Worm (Caenorhabditis elegans) whole organism, early embryonic: Measurements from ENCODE around the gene math-10.
"Not testable (repeated sequence)": the region's sequence is repeated elsewhere in the genome, so short reads cannot be mapped to it uniquely, and the experiment has no call there.

Source experiments
- B0310.2 ChIP-seq: sonication (generic microtip); optimal IDR thresholded peaks from 2 replicates; lab custom pipeline; 2016; ENCODE audit warnings: mild to moderate bottlenecking, missing genetic modification characterization, missing compliant biosample characterization
- F13C5.2 ChIP-seq: sonication (generic microtip); optimal IDR thresholded peaks from 2 replicates; lab custom pipeline; 2017; ENCODE audit warnings: mild to moderate bottlenecking, missing genetic modification characterization, inconsistent platforms, missing compliant biosample characterization
- aly-1 ChIP-seq: sonication (generic microtip); optimal IDR thresholded peaks from 2 replicates; lab custom pipeline; 2016; ENCODE audit warnings: missing genetic modification characterization, missing compliant biosample characterization
- ama-1 ChIP-seq: fragments of 150-350 bp; optimal IDR thresholded peaks from 2 replicates; lab custom pipeline; 2014
- ceh-13 ChIP-seq: fragments of 200-800 bp; sonication (Bioruptor generic); optimal IDR thresholded peaks from 2 replicates; lab custom pipeline; 2018; ENCODE audit warnings: mild to moderate bottlenecking, missing genetic modification characterization, missing compliant biosample characterization
- ceh-36 ChIP-seq: sonication (generic microtip); optimal IDR thresholded peaks from 2 replicates; lab custom pipeline; 2016; ENCODE audit warnings: missing genetic modification characterization, inconsistent platforms, missing compliant biosample characterization
- ets-7 ChIP-seq: sonication (generic microtip); optimal IDR thresholded peaks from 2 replicates; lab custom pipeline; 2016; ENCODE audit warnings: missing genotype, missing genetic modification characterization, missing compliant biosample characterization
- flt-1 ChIP-seq: fragments of 200-800 bp; sonication (Bioruptor generic); IDR thresholded peaks from 2 replicates; pipeline ENCODE4 v1.3.6; 2022; ENCODE audit warnings: missing genetic modification characterization, missing compliant biosample characterization
- hmbx-1 ChIP-seq: sonication (generic microtip); optimal IDR thresholded peaks from 2 replicates; lab custom pipeline; 2016; ENCODE audit warnings: mild to moderate bottlenecking, missing genetic modification characterization, missing compliant biosample characterization
- hmg-4 ChIP-seq: fragments of 200-800 bp; sonication (Bioruptor generic); optimal IDR thresholded peaks from 2 replicates; lab custom pipeline; 2018; ENCODE audit warnings: mild to moderate bottlenecking, missing genetic modification characterization, missing compliant biosample characterization
- hnd-1 ChIP-seq: sonication (generic microtip); optimal IDR thresholded peaks from 2 replicates; lab custom pipeline; 2016; ENCODE audit warnings: missing genetic modification characterization, missing compliant biosample characterization
- pes-1 ChIP-seq: fragments of 200-800 bp; sonication (Bioruptor generic); IDR thresholded peaks from 2 replicates; pipeline ENCODE4 v1.3.6; 2022; ENCODE audit warnings: missing genetic modification reagents, missing genetic modification characterization, missing compliant biosample characterization
- scrt-1 ChIP-seq: fragments of 200-800 bp; sonication (Bioruptor generic); IDR thresholded peaks from 2 replicates; pipeline ENCODE4 v1.3.6; 2022; ENCODE audit warnings: missing genetic modification characterization, missing compliant biosample characterization
- sea-1 ChIP-seq: fragments of 200-800 bp; sonication (Bioruptor generic); conservative IDR thresholded peaks from 2 replicates; pipeline ENCODE4 v1.3.6; 2022; ENCODE audit warnings: missing genetic modification characterization, missing compliant biosample characterization
- tbx-11 ChIP-seq: fragments of 200-800 bp; sonication (Bioruptor generic); IDR thresholded peaks from 2 replicates; pipeline ENCODE4 v1.3.6; 2022; ENCODE audit warnings: missing genetic modification characterization, missing compliant biosample characterization
- tbx-37 ChIP-seq: fragments of 200-800 bp; sonication (Bioruptor generic); conservative IDR thresholded peaks from 2 replicates; pipeline ENCODE4 v1.3.6; 2022; ENCODE audit warnings: missing genetic modification reagents, missing genetic modification characterization, missing compliant biosample characterization
- tra-4 ChIP-seq: sonication (generic microtip); optimal IDR thresholded peaks from 2 replicates; lab custom pipeline; 2017; ENCODE audit warnings: missing genetic modification characterization, missing compliant biosample characterization

The math-10 gene

ce11 chrII:1870875-1871592, at the start of gene math-10:
Gene math-10 (plus strand): TSS chrII:1871542.
- no peak for TF ChIP-seq aly-1 (tag; lab: Kevin White, UChicago)
- TF ChIP-seq hnd-1, result no peak
- TF ChIP-seq sea-1 (GFP tag; lab: Robert Waterston, UW), result no peak
- no peak for TF ChIP-seq flt-1 (GFP tag; lab: Robert Waterston, UW)
- TF ChIP-seq tbx-11 (GFP tag; lab: Robert Waterston, UW), result no peak
- no peak for TF ChIP-seq ama-1 (lab: Kevin White, UChicago)
- no peak for TF ChIP-seq ceh-36 (tag; lab: Kevin White, UChicago)
- no peak for TF ChIP-seq pes-1 (GFP tag; lab: Robert Waterston, UW)
- TF ChIP-seq B0310.2 (tag; lab: Kevin White, UChicago), result no peak
- TF ChIP-seq ceh-13 (GFP tag; lab: Kevin White, UChicago), result no peak

DNA sequence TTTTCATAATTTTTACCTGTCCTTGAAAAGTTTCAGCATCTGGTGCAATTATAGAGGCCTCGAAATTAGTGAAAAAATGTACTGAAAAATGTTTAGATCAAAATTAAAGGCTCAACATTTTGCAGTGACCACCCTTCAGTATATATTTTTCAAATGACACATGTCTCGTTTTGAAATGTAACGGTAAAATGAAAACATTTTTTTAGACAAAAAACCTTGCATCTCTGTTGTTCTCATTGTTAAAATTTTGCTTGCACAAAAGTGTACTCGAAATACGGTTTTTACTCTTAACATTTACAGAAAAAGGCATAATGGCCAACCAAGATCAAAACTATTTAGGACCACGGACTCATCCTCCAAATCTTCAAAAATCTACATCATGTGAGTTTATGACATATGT, 47.0 kb upstream of the math-10 start, which contains the start of gene math-41:
Gene math-41, plus strand, starts transcription at position 301 of the 400 bp plus-strand sequence.
- not testable (repeated sequence) for TF ChIP-seq scrt-1; tbx-11 (GFP tag; lab: Robert Waterston, UW); tra-4 (tag; lab: Kevin White, UChicago)

DNA sequence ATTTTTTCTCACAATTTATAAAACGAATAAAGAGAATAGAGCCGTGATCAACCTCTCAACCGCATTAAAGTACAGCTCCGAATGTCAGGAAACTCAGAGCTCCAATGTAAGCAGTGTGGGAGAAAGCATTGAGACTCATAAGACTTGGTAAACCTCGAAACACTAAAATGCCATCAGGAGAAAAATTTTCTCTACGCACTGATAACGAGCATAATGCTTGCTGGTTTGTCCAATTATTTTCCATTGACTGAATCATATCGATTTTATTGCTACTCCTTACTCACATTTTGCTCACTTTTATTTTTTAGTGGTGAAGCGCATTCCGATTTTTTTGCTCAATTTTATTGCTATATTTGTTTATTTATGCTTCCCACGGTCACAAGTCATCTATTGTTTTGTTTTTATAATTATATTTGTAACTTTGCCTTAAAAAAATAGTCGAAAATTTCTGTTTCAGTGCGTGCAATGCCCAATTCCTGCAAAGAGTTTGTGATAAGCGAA, 41.1 kb upstream of the math-10 start, which contains the start of gene math-40:
Gene math-40, plus strand, starts transcription at position 451 of the 501 bp plus-strand sequence.
- TF ChIP-seq sea-1 (GFP tag; lab: Robert Waterston, UW), result no peak
- no peak for TF ChIP-seq tbx-11 (GFP tag; lab: Robert Waterston, UW)

DNA sequence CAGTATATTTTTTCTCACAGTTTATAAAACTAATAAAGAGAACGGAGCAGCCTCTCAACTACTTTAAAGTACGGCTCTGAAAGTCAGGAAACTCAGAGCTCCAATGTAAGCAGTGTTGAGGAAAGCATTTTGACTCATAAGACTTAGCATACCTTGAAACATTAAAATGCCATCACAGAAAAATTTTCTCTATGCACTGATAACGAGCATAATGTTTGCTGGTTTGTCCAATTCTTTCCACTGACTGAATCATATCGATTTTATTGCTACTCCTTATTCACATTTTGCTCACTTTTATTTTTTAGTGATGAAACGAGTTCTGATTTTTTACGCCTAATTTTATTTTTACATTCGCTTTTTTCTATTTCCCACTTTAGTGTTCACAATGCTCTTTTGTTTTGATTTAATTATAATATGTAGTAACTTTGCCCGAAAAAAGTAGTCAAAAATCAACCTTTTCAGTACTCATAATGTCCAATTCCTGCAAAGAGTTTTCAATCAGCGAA, 39.4 kb upstream of the math-10 start, which contains the start of gene math-39:
Gene math-39, plus strand, starts transcription at position 456 of the 506 bp plus-strand sequence.
- no peak for TF ChIP-seq hnd-1
- TF ChIP-seq B0310.2 (tag; lab: Kevin White, UChicago), result no peak
- TF ChIP-seq hmg-4 (GFP tag; lab: Kevin White, UChicago), result no peak
- TF ChIP-seq tbx-11 (GFP tag; lab: Robert Waterston, UW), result no peak
- no peak for TF ChIP-seq ets-7 (tag; lab: Kevin White, UChicago)
- TF ChIP-seq aly-1 (tag; lab: Kevin White, UChicago), result no peak
- TF ChIP-seq sea-1 (GFP tag; lab: Robert Waterston, UW), result no peak
- no peak for TF ChIP-seq tbx-37 (GFP tag; lab: Robert Waterston, UW)
- TF ChIP-seq flt-1 (GFP tag; lab: Robert Waterston, UW), result no peak
- TF ChIP-seq F13C5.2, result no peak
- TF ChIP-seq hmbx-1 (tag; lab: Kevin White, UChicago), result no peak
- no peak for TF ChIP-seq ceh-13 (GFP tag; lab: Kevin White, UChicago)
- TF ChIP-seq ama-1 (lab: Kevin White, UChicago), result no peak
- TF ChIP-seq scrt-1, result no peak
- no peak for TF ChIP-seq tra-4 (tag; lab: Kevin White, UChicago)

- no peak for TF ChIP-seq ceh-36 (tag; lab: Kevin White, UChicago)
- no peak for TF ChIP-seq ceh-13 (GFP tag; lab: Kevin White, UChicago)
- TF ChIP-seq flt-1 (GFP tag; lab: Robert Waterston, UW), result no peak
Measured at ce11 chrII:1836204-1836603, 35.1 kb upstream of the math-10 start, which contains the start of gene T08E11.1. Gene T08E11.1 (plus strand): TSS chrII:1836504.

- no peak for TF ChIP-seq hnd-1
- TF ChIP-seq ama-1 (lab: Kevin White, UChicago), result no peak
- no peak for TF ChIP-seq ceh-13 (GFP tag; lab: Kevin White, UChicago)
- TF ChIP-seq ceh-36 (tag; lab: Kevin White, UChicago), result no peak
- TF ChIP-seq pes-1 (GFP tag; lab: Robert Waterston, UW), result no peak
- no peak for TF ChIP-seq F13C5.2
- TF ChIP-seq tra-4 (tag; lab: Kevin White, UChicago), result no peak
- no peak for TF ChIP-seq tbx-37 (GFP tag; lab: Robert Waterston, UW)
- no peak for TF ChIP-seq sea-1 (GFP tag; lab: Robert Waterston, UW)
- no peak for TF ChIP-seq hmg-4 (GFP tag; lab: Kevin White, UChicago)
- TF ChIP-seq ets-7 (tag; lab: Kevin White, UChicago), result no peak
- TF ChIP-seq tbx-11 (GFP tag; lab: Robert Waterston, UW), result no peak
Measured at ce11 chrII:1842894-1843293, 28.4 kb upstream of the math-10 start, which contains the start of the genes C52E2.5 and C52E2.4. Gene C52E2.5 (minus strand): TSS chrII:1842936. Gene C52E2.4 (plus strand): TSS chrII:1843145.

DNA sequence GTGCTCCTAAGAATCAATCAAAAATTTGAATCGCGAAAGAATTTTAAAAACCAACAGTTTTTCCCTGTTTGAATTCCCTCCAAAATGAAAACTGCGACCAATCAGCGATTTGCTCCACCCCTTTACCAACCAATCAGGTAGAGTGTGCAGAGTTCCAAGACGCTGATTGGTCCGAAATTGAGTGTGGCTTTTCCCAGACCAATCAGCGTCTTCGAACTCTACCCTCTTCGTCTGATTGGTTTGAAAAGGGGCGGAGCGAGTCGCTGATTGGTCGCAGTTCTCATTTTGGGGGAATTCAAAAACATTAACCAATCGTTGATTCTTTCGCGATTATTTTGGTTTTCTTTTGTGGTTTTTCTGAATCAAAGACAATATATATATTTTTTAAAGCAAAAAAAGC, 26.8 kb upstream of the math-10 start:
- TF ChIP-seq aly-1 (tag; lab: Kevin White, UChicago), result no peak
- no peak for TF ChIP-seq tbx-11 (GFP tag; lab: Robert Waterston, UW)
- no peak for TF ChIP-seq tra-4 (tag; lab: Kevin White, UChicago)
- no peak for TF ChIP-seq ets-7 (tag; lab: Kevin White, UChicago)
- no peak for TF ChIP-seq ceh-13 (GFP tag; lab: Kevin White, UChicago)
- no peak for TF ChIP-seq ceh-36 (tag; lab: Kevin White, UChicago)

ce11 chrII:1848109-1848508, 23.2 kb upstream of the math-10 start, which contains the start of gene fbxb-97:
Gene fbxb-97 (minus strand): TSS chrII:1848161.
- TF ChIP-seq ceh-36 (tag; lab: Kevin White, UChicago) (no peak), ceh-13 (GFP tag; lab: Kevin White, UChicago) (no peak), hnd-1 (no peak), hmbx-1 (tag; lab: Kevin White, UChicago) (no peak)
